Worm (Caenorhabditis elegans) whole organism, midembryonic: ENCODE data around the gene C25H3.10.

Experiments
- T22C8.4 ChIP-seq: fragments of 200-800 bp; sonication (Bioruptor generic); IDR thresholded peaks from 2 replicates; pipeline ENCODE4 v1.3.6; 2022; ENCODE audit warnings: missing genetic modification characterization, missing compliant biosample characterization
- cog-1 ChIP-seq: sonication (generic microtip); optimal IDR thresholded peaks from 2 replicates; lab custom pipeline; 2016; ENCODE audit warnings: missing genetic modification characterization, missing compliant biosample characterization
- flt-1 ChIP-seq: fragments of 200-800 bp; sonication (Bioruptor generic); IDR thresholded peaks from 2 replicates; pipeline ENCODE4 v1.3.6; 2022; ENCODE audit warnings: missing genetic modification characterization, missing compliant biosample characterization
- med-1 ChIP-seq: sonication (generic microtip); optimal IDR thresholded peaks from 2 replicates; lab custom pipeline; 2017; ENCODE audit warnings: missing genetic modification characterization, mild to moderate bottlenecking, missing compliant biosample characterization, antibody characterized with exemption, missing genetic modification reagents; ENCODE audit not compliant: insufficient read depth
- ref-1 ChIP-seq: fragments of 200-800 bp; sonication (Bioruptor generic); conservative IDR thresholded peaks from 2 replicates; pipeline ENCODE4 v1.3.6; 2022; ENCODE audit warnings: missing genetic modification reagents, missing genetic modification characterization, missing compliant biosample characterization

DNA sequence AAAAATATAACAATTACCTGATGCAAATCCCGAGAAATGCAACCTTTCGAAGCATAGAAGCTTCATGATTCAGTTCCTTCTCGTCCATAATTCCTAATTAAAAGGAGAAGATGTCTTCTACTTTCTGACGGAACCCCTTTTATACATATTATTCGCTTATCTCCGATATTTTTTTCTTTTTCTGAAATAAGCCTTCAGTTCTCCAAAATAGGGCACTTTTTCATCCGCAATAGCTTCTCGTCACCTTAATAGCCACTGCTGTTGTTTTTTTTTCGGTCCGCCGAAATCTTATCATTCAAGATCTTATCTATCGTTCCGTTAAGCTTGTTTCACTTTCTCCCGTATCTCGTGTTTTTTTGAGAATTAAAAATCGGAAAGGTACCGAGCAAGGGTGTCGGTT, 46.4 kb downstream of the C25H3.10 start, which contains the start of gene bli-2:
- TF ChIP-seq ref-1 (GFP tag; lab: Robert Waterston, UW) (no peak), flt-1 (GFP tag; lab: Robert Waterston, UW) (no peak), T22C8.4 (GFP tag; lab: Robert Waterston, UW) (no peak), cog-1 (no peak), med-1 (GFP tag; lab: Kevin White, UChicago) (no peak)
